Fruit fly (Drosophila melanogaster): Measurements from ENCODE around the gene CG17681.

Gene CG17681

dm6 chr2L:18137591-18138247 lies 15.2 kb upstream of the CG17681 start, which contains the start of gene kel (continued):
- peak; percentile 50; the same call in 2 of the 3 replicates for TF ChIP-seq CG17361 (GFP tag; IDR thresholded peaks at IDR 0.05)
- peak; percentile 17; the same call in 1 of the 2 replicates for TF ChIP-seq ranshi (GFP tag; IDR thresholded peaks at IDR 0.05)
- TF ChIP-seq Elba2 (GFP tag; optimal IDR thresholded peaks at IDR 0.05) = no peak
- TF ChIP-seq Opbp (GFP tag; IDR thresholded peaks at IDR 0.05; ENCODE audit: partially characterized antibody) = peak; percentile 69; the same call in 2 of the 3 replicates
- no peak for TF ChIP-seq CG8281 (tag; optimal IDR thresholded peaks at IDR 0.05)
- TF ChIP-seq CG11085 (GFP tag; IDR thresholded peaks at IDR 0.05) = peak; percentile 13; the same call in 1 of the 2 replicates
- peak; percentile 61 for TF ChIP-seq dm (GFP tag; optimal IDR thresholded peaks at IDR 0.05)
- peak; percentile 73 for TF ChIP-seq chm (GFP tag; IDR thresholded peaks at IDR 0.05)
- no peak for TF ChIP-seq Fer2 (tag; optimal IDR thresholded peaks at IDR 0.05)
- peak; percentile 26 for TF ChIP-seq dmrt11E (tag; optimal IDR thresholded peaks at IDR 0.05)
- TF ChIP-seq CG14014 (GFP tag; IDR thresholded peaks at IDR 0.05) = no peak
- peak; percentile 36 to 53 for TF ChIP-seq dpn (GFP tag; optimal IDR thresholded peaks at IDR 0.05)
- peak; percentile 56 for TF ChIP-seq CG10267 (tag; optimal IDR thresholded peaks at IDR 0.05)
- TF ChIP-seq CG13775 (GFP tag; optimal IDR thresholded peaks at IDR 0.05) = peak; percentile 39
- TF ChIP-seq CG11247 (GFP tag; IDR thresholded peaks at IDR 0.05) = no peak; the same call in 1 of the 2 replicates
- TF ChIP-seq Fer3 (tag; optimal IDR thresholded peaks at IDR 0.05) = peak; percentile 49
- TF ChIP-seq stwl (tag; optimal IDR thresholded peaks at IDR 0.05) = peak; percentile 99
- peak; percentile 25 for TF ChIP-seq Ssrp (tag; optimal IDR thresholded peaks at IDR 0.05)
- TF ChIP-seq CG12942 (GFP tag; optimal IDR thresholded peaks at IDR 0.05) = peak; percentile 21
- peak; percentile 31 for TF ChIP-seq CG2678 (tag; optimal IDR thresholded peaks at IDR 0.05)
- TF ChIP-seq CG18476 (GFP tag; optimal IDR thresholded peaks at IDR 0.05) = no peak
- peak; percentile 50 for TF ChIP-seq phol (tag; optimal IDR thresholded peaks at IDR 0.05)
- 0 out of 3 replicates have a peak, but pooled peaks have one; percentile 33 for TF ChIP-seq CG2199 (GFP tag; IDR thresholded peaks at IDR 0.05)
- peak; percentile 20 for TF ChIP-seq Asciz (GFP tag; optimal IDR thresholded peaks at IDR 0.05)
- peak; percentile 18 for TF ChIP-seq CG8089 (GFP tag; optimal IDR thresholded peaks at IDR 0.05)
- TF ChIP-seq YL-1 (GFP tag; optimal IDR thresholded peaks at IDR 0.05) = peak; percentile 78
- TF ChIP-seq disco-r (GFP tag; optimal IDR thresholded peaks at IDR 0.05) = no peak
- peak; percentile 39 for TF ChIP-seq Camta (GFP tag; optimal IDR thresholded peaks at IDR 0.05)
- peak; percentile 60 for TF ChIP-seq CG6765 (GFP tag; optimal IDR thresholded peaks at IDR 0.05)
- TF ChIP-seq zf30C (GFP tag; optimal IDR thresholded peaks at IDR 0.05) = no peak
- TF ChIP-seq CG14050 (GFP tag; IDR thresholded peaks at IDR 0.05) = no peak
- TF ChIP-seq D (optimal IDR thresholded peaks at IDR 0.05) = no peak
- no peak for TF ChIP-seq D (GFP tag; optimal IDR thresholded peaks at IDR 0.05)
- TF ChIP-seq CG8478 (optimal IDR thresholded peaks at IDR 0.05) = peak; percentile 44
- TF ChIP-seq CG33557 (GFP tag; optimal IDR thresholded peaks at IDR 0.05) = peak; percentile 31
- no peak for TF ChIP-seq gt (GFP tag; IDR thresholded peaks at IDR 0.05)
- TF ChIP-seq CG12236 (GFP tag; optimal IDR thresholded peaks at IDR 0.05) = peak; percentile 13
- 0 out of 2 replicates have a peak, but pooled peaks have one; percentile 36 for TF ChIP-seq Atf6 (GFP tag; IDR thresholded peaks at IDR 0.05)
- TF ChIP-seq B-H2 (GFP tag; optimal IDR thresholded peaks at IDR 0.05) = no peak
- TF ChIP-seq tna (GFP tag; IDR thresholded peaks at IDR 0.05; ENCODE audit: partially characterized antibody) = peak; percentile 33; the same call in 1 of the 2 replicates
- no peak for TF ChIP-seq H2.0 (GFP tag; IDR thresholded peaks at IDR 0.05)
- TF ChIP-seq grau (tag; optimal IDR thresholded peaks at IDR 0.05) = peak; percentile 41
- peak; percentile 43 for TF ChIP-seq NK7.1 (GFP tag; optimal IDR thresholded peaks at IDR 0.05)
- peak; percentile 57 for TF ChIP-seq Meics (GFP tag; optimal IDR thresholded peaks at IDR 0.05)
- TF ChIP-seq CG8388 (GFP tag; optimal IDR thresholded peaks at IDR 0.05) = peak; percentile 15
- peak; percentile 49; the same call in 2 of the 3 replicates for TF ChIP-seq zen2 (GFP tag; IDR thresholded peaks at IDR 0.05; ENCODE audit: partially characterized antibody)
- peak; percentile 76 for TF ChIP-seq CrebB (tag; optimal IDR thresholded peaks at IDR 0.05)
- peak; percentile 57 for TF ChIP-seq CG8924 (tag; optimal IDR thresholded peaks at IDR 0.05)
- TF ChIP-seq Rfx (GFP tag; IDR thresholded peaks at IDR 0.05) = peak; percentile 61

Measured in whole organism, embryonic.